Worm (Caenorhabditis elegans): ENCODE measurements around the gene srbc-66.
"Not testable (repeated sequence)": the region's sequence is repeated elsewhere in the genome, so short reads cannot be mapped to it uniquely, and the experiment has no call there.

DNA sequence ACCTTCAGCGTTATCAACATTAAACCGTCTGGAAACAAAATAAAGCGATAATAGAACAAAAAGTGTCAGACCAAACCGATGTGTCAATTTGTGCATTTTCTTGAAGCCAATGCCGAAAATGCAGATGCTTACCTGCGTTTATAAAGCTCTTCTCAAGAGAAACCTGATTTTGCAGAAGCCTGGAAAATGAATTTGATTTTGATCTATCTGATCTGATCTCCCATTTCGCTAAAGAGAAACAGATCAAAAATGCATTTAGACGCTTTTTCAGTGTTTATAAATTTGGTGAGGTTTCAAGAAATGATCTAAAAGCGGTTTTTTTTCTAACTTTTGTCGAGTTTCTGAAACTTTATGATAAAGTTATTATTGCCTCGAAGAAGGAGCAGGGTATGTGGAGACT is 32.3 kb downstream of the srbc-66 start, which contains the start of gene T24A6.16:
- TF ChIP-seq mdl-1 (tag; optimal IDR thresholded peaks at IDR 0.05); elt-1 (tag; optimal IDR thresholded peaks at IDR 0.05); egl-27 (tag; optimal IDR thresholded peaks at IDR 0.05); snpc-4 (tag; optimal IDR thresholded peaks at IDR 0.05); ZK546.5 (tag; optimal IDR thresholded peaks at IDR 0.05); zag-1 (tag; optimal IDR thresholded peaks at IDR 0.05); ztf-11 (tag; optimal IDR thresholded peaks at IDR 0.05); elt-3 (tag; optimal IDR thresholded peaks at IDR 0.05); aly-2 (tag; optimal IDR thresholded peaks at IDR 0.05); mab-5 (tag; optimal IDR thresholded peaks at IDR 0.05); peb-1 (tag; optimal IDR thresholded peaks at IDR 0.05); unc-62 (GFP tag; optimal IDR thresholded peaks at IDR 0.05); lin-13 (GFP tag; optimal IDR thresholded peaks at IDR 0.05); ama-1 (optimal IDR thresholded peaks at IDR 0.05): not testable (repeated sequence)
